Worm (Caenorhabditis elegans) whole organism, late embryonic: ENCODE measurements around the gene rsks-1.

Experiments
- C38D4.7 ChIP-seq: fragments of 200-800 bp; sonication (Bioruptor generic); optimal IDR thresholded peaks from 2 replicates; lab custom pipeline; 2018; ENCODE audit warnings: mild to moderate bottlenecking, missing genetic modification characterization, moderate library complexity, missing compliant biosample characterization
- K09A11.1 ChIP-seq: sonication (generic microtip); optimal IDR thresholded peaks from 2 replicates; lab custom pipeline; 2017; ENCODE audit warnings: antibody characterized with exemption, mild to moderate bottlenecking, missing genetic modification characterization, missing compliant biosample characterization; ENCODE audit not compliant: insufficient read depth
- ama-1 ChIP-seq: fragments of 150-350 bp; optimal IDR thresholded peaks from 2 replicates; lab custom pipeline; 2014
- ceh-14 ChIP-seq: sonication (generic microtip); optimal IDR thresholded peaks from 2 replicates; lab custom pipeline; 2016; ENCODE audit warnings: missing genotype, missing genetic modification characterization, missing compliant biosample characterization
- ceh-18 ChIP-seq: sonication (generic microtip); optimal IDR thresholded peaks from 2 replicates; lab custom pipeline; 2016; ENCODE audit warnings: missing genetic modification characterization, missing compliant biosample characterization
- ceh-24 ChIP-seq: sonication (generic microtip); optimal IDR thresholded peaks from 2 replicates; lab custom pipeline; 2016; ENCODE audit warnings: mild to moderate bottlenecking, missing genetic modification characterization, missing compliant biosample characterization
- ceh-30 ChIP-seq: fragments of 150-350 bp; optimal IDR thresholded peaks from 2 replicates; lab custom pipeline; 2014; ENCODE audit warnings: missing biosample characterization, missing genetic modification characterization
- ceh-34 ChIP-seq: sonication (generic microtip); optimal IDR thresholded peaks from 2 replicates; lab custom pipeline; 2016; ENCODE audit warnings: mild to moderate bottlenecking, missing genetic modification characterization, missing compliant biosample characterization
- ceh-45 ChIP-seq: fragments of 200-800 bp; sonication (Bioruptor generic); IDR thresholded peaks from 2 replicates; pipeline ENCODE4 v1.3.6; 2022; ENCODE audit warnings: missing genetic modification reagents, missing genetic modification characterization, missing compliant biosample characterization
- ceh-48 ChIP-seq: sonication (generic microtip); optimal IDR thresholded peaks from 2 replicates; lab custom pipeline; 2016; ENCODE audit warnings: missing genetic modification characterization, inconsistent platforms, missing compliant biosample characterization
- che-1 ChIP-seq: sonication (generic microtip); optimal IDR thresholded peaks from 2 replicates; lab custom pipeline; 2016; ENCODE audit warnings: mild to moderate bottlenecking, missing genetic modification characterization, missing compliant biosample characterization
- dve-1 ChIP-seq: sonication (generic microtip); optimal IDR thresholded peaks from 2 replicates; lab custom pipeline; 2017; ENCODE audit warnings: antibody characterized with exemption, mild to moderate bottlenecking, missing genetic modification characterization, missing compliant biosample characterization
- elt-2 ChIP-seq: sonication (generic microtip); optimal IDR thresholded peaks from 2 replicates; lab custom pipeline; 2016; ENCODE audit warnings: missing genetic modification reagents, missing genetic modification characterization, missing compliant biosample characterization
- eyg-1 ChIP-seq: sonication (generic microtip); optimal IDR thresholded peaks from 2 replicates; lab custom pipeline; 2016; ENCODE audit warnings: missing genotype, missing genetic modification characterization, missing compliant biosample characterization
- fax-1 ChIP-seq: sonication (generic microtip); optimal IDR thresholded peaks from 2 replicates; lab custom pipeline; 2016; ENCODE audit warnings: missing genotype, missing genetic modification characterization, missing compliant biosample characterization
- fkh-10 ChIP-seq: fragments of 150-350 bp; optimal IDR thresholded peaks from 2 replicates; lab custom pipeline; 2014; ENCODE audit warnings: missing biosample characterization, missing genetic modification reagents, missing genetic modification characterization
- gmeb-2 ChIP-seq: sonication (generic microtip); optimal IDR thresholded peaks from 2 replicates; lab custom pipeline; 2016; ENCODE audit warnings: missing genetic modification characterization, inconsistent platforms, missing compliant biosample characterization
- hlh-15 ChIP-seq: sonication (generic microtip); optimal IDR thresholded peaks from 2 replicates; lab custom pipeline; 2016; ENCODE audit warnings: missing genetic modification characterization, missing compliant biosample characterization
- hlh-8 ChIP-seq: sonication (generic microtip); optimal IDR thresholded peaks from 2 replicates; lab custom pipeline; 2016; ENCODE audit warnings: missing genotype, missing genetic modification characterization, missing compliant biosample characterization
- lim-6 ChIP-seq: sonication (generic microtip); optimal IDR thresholded peaks from 2 replicates; lab custom pipeline; 2016; ENCODE audit warnings: missing genetic modification characterization, missing compliant biosample characterization
- mec-3 ChIP-seq: sonication (generic microtip); optimal IDR thresholded peaks from 2 replicates; lab custom pipeline; 2016; ENCODE audit warnings: borderline replicate concordance, missing genetic modification characterization, missing compliant biosample characterization
- nfya-1 ChIP-seq: sonication (generic microtip); optimal IDR thresholded peaks from 2 replicates; lab custom pipeline; 2017; ENCODE audit warnings: missing genetic modification characterization, mild to moderate bottlenecking, missing compliant biosample characterization, antibody characterized with exemption, moderate library complexity
- odd-2 ChIP-seq: sonication (generic microtip); optimal IDR thresholded peaks from 2 replicates; lab custom pipeline; 2017; ENCODE audit warnings: antibody characterized with exemption, mild to moderate bottlenecking, missing genetic modification characterization, missing compliant biosample characterization
- pag-3 ChIP-seq: sonication (generic microtip); optimal IDR thresholded peaks from 2 replicates; lab custom pipeline; 2016; ENCODE audit warnings: missing compliant biosample characterization, missing genetic modification characterization, borderline replicate concordance
- pha-2 ChIP-seq: sonication (generic microtip); optimal IDR thresholded peaks from 2 replicates; lab custom pipeline; 2017; ENCODE audit warnings: mild to moderate bottlenecking, missing genetic modification characterization, missing compliant biosample characterization
- pqm-1 ChIP-seq: sonication (generic microtip); optimal IDR thresholded peaks from 2 replicates; lab custom pipeline; 2016; ENCODE audit warnings: missing genetic modification characterization, missing compliant biosample characterization
- ref-2 ChIP-seq: sonication (generic microtip); optimal IDR thresholded peaks from 2 replicates; lab custom pipeline; 2016; ENCODE audit warnings: missing genetic modification characterization, missing compliant biosample characterization
- rnt-1 ChIP-seq: sonication (generic microtip); optimal IDR thresholded peaks from 2 replicates; lab custom pipeline; 2016; ENCODE audit warnings: missing genetic modification characterization, missing compliant biosample characterization
- sdc-2 ChIP-seq: sonication (generic microtip); optimal IDR thresholded peaks from 2 replicates; lab custom pipeline; 2016; ENCODE audit warnings: missing genotype, missing genetic modification characterization, missing compliant biosample characterization
- sox-2 ChIP-seq: fragments of 200-800 bp; sonication (Bioruptor generic); IDR thresholded peaks from 2 replicates; pipeline ENCODE4 v1.3.6; 2022; ENCODE audit warnings: missing genetic modification reagents, missing genetic modification characterization, missing compliant biosample characterization
- sox-4 ChIP-seq: sonication (generic microtip); optimal IDR thresholded peaks from 2 replicates; lab custom pipeline; 2017; ENCODE audit warnings: mild to moderate bottlenecking, missing genetic modification characterization, inconsistent platforms, missing compliant biosample characterization
- syd-9 ChIP-seq: sonication (generic microtip); optimal IDR thresholded peaks from 2 replicates; lab custom pipeline; 2016; ENCODE audit warnings: mild to moderate bottlenecking, missing genetic modification characterization, moderate library complexity, missing compliant biosample characterization
- tbx-7 ChIP-seq: sonication (generic microtip); optimal IDR thresholded peaks from 2 replicates; lab custom pipeline; 2016; ENCODE audit warnings: missing genotype, missing genetic modification characterization, missing compliant biosample characterization
- unc-3 ChIP-seq, 2 experiments: fragments of 200-800 bp in 1 of 2; sonication (Bioruptor generic) in 1 of 2; sonication (generic microtip) in 1 of 2; conservative IDR thresholded peaks in 1 of 2; optimal IDR thresholded peaks in 1 of 2; 2 replicates each; pipeline versions ENCODE4 v1.3.6 to Lab custom; 2016 to 2022; ENCODE audit warnings: missing compliant biosample characterization in 2 of 2, missing genetic modification characterization in 2 of 2, missing genetic modification reagents in 1 of 2
- unc-42 ChIP-seq: sonication (generic microtip); optimal IDR thresholded peaks from 2 replicates; lab custom pipeline; 2016; ENCODE audit warnings: missing genotype, missing genetic modification characterization, missing compliant biosample characterization
- unc-55 ChIP-seq: sonication (generic microtip); optimal IDR thresholded peaks from 2 replicates; lab custom pipeline; 2017; ENCODE audit warnings: missing biosample characterization, missing genetic modification reagents, missing genetic modification characterization
- unc-86 ChIP-seq: sonication (generic microtip); optimal IDR thresholded peaks from 2 replicates; lab custom pipeline; 2016; ENCODE audit warnings: missing genetic modification characterization, missing compliant biosample characterization
- zip-5 ChIP-seq: sonication (generic microtip); optimal IDR thresholded peaks from 2 replicates; lab custom pipeline; 2016; ENCODE audit warnings: missing genetic modification characterization, missing compliant biosample characterization

Gene rsks-1

DNA sequence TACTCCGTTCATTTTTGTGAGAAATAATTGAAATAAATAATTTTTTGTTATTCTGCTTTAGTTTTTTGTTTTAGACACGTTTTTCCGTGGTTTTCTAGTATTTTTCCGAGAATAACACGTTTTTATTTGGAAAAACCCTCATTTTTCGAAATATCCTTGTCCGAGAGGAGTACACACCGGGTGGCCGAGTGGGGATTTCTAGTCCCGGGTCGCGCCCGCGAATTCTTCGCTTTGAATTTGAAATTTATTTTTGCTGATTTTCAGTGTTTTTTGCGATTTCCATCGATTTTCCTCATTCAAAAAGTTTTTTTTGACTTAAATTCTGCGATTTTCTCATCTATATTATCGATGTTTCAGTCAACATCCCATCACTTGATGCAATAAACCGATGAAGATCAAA, 45.6 kb downstream of the rsks-1 start, which contains the start of the genes gly-9, mib-1 and smc-3 (continued):
- no peak for TF ChIP-seq unc-3 (GFP tag; conservative IDR thresholded peaks at IDR 0.05; lab: Robert Waterston, UW)
- no peak for TF ChIP-seq unc-3 (tag; optimal IDR thresholded peaks at IDR 0.05; lab: Kevin White, UChicago)
- TF ChIP-seq mec-3: peak; percentile 64
- TF ChIP-seq zip-5 (tag; lab: Kevin White, UChicago): peak; percentile 43
- TF ChIP-seq elt-2 (tag; lab: Kevin White, UChicago): peak; percentile 60
- no peak for TF ChIP-seq sox-2 (GFP tag; lab: Robert Waterston, UW)
- TF ChIP-seq ceh-48 (tag; lab: Kevin White, UChicago): no peak
- no peak for TF ChIP-seq odd-2 (tag; lab: Kevin White, UChicago)
- no peak for TF ChIP-seq ceh-45
- TF ChIP-seq ref-2 (tag; lab: Kevin White, UChicago): peak; percentile 82
- no peak for TF ChIP-seq pqm-1
- peak; percentile 3 for TF ChIP-seq nfya-1
- peak; percentile 54 for TF ChIP-seq lim-6 (tag; lab: Kevin White, UChicago)
- no peak for TF ChIP-seq eyg-1 (tag; lab: Kevin White, UChicago)
- no peak for TF ChIP-seq sdc-2
- no peak for TF ChIP-seq unc-55 (GFP tag; lab: Kevin White, UChicago)
- TF ChIP-seq sox-4 (tag; lab: Kevin White, UChicago): no peak
- TF ChIP-seq unc-86 (tag; lab: Kevin White, UChicago): no peak
- peak; percentile 32 for TF ChIP-seq ceh-34 (tag; lab: Kevin White, UChicago)
- peak; percentile 50 for TF ChIP-seq hlh-15 (tag; lab: Kevin White, UChicago)
- TF ChIP-seq hlh-8: peak; percentile 87
- no peak for TF ChIP-seq che-1 (tag; lab: Kevin White, UChicago)
- TF ChIP-seq K09A11.1 (tag; lab: Kevin White, UChicago): no peak
- TF ChIP-seq ceh-24: no peak
- TF ChIP-seq pag-3 (tag; lab: Kevin White, UChicago): no peak
- no peak for TF ChIP-seq syd-9 (tag; lab: Kevin White, UChicago)
- TF ChIP-seq pha-2 (tag; lab: Kevin White, UChicago): no peak
- TF ChIP-seq ama-1 (lab: Kevin White, UChicago): no peak
- peak; percentile 84 for TF ChIP-seq tbx-7
- no peak for TF ChIP-seq ceh-30 (tag; lab: Kevin White, UChicago)
- peak; percentile 5 for TF ChIP-seq fax-1 (tag; lab: Kevin White, UChicago)
- no peak for TF ChIP-seq gmeb-2 (tag; lab: Kevin White, UChicago)
- no peak for TF ChIP-seq dve-1
- peak; percentile 47 for TF ChIP-seq ceh-14 (tag; lab: Kevin White, UChicago)
- TF ChIP-seq fkh-10 (GFP tag; lab: Kevin White, UChicago): no peak
- TF ChIP-seq rnt-1 (tag; lab: Kevin White, UChicago): peak; percentile 79
- TF ChIP-seq ceh-18 (tag; lab: Kevin White, UChicago): no peak
- no peak for TF ChIP-seq C38D4.7 (GFP tag; lab: Kevin White, UChicago)
- TF ChIP-seq unc-42: peak; percentile 35
